Fruit fly (Drosophila melanogaster) whole organism, embryonic: Measurements from ENCODE around the gene CG3222.

Experiments used
- CG10543 ChIP-seq: fragments of 200-800 bp; sonication (Bioruptor generic); optimal IDR thresholded peaks from 3 replicates; lab custom pipeline; 2017; ENCODE audit warnings: missing biosample characterization, mild to moderate bottlenecking, missing genetic modification characterization, moderate library complexity
- CG10654 ChIP-seq: fragments of 200-800 bp; sonication (Bioruptor generic); optimal IDR thresholded peaks from 2 replicates; lab custom pipeline; 2016; ENCODE audit warnings: missing biosample characterization, missing genetic modification characterization
- CG12071 ChIP-seq: fragments of 200-800 bp; sonication (Bioruptor generic); optimal IDR thresholded peaks from 3 replicates; lab custom pipeline; 2018; ENCODE audit warnings: missing biosample characterization, mild to moderate bottlenecking, missing genetic modification characterization
- CG12744 ChIP-seq: fragments of 200-800 bp; sonication (Bioruptor generic); optimal IDR thresholded peaks from 2 replicates; lab custom pipeline; 2016; ENCODE audit warnings: missing biosample characterization, missing genetic modification characterization
- CG14667 ChIP-seq: fragments of 200-800 bp; sonication (Bioruptor generic); IDR thresholded peaks from 2 replicates; pipeline ENCODE4 v1.3.6; 2022; ENCODE audit warnings: missing biosample characterization, missing genetic modification characterization
- CG1647 ChIP-seq: fragments of 200-800 bp; sonication (Bioruptor generic); optimal IDR thresholded peaks from 3 replicates; lab custom pipeline; 2016; ENCODE audit warnings: missing biosample characterization, missing genetic modification characterization
- CG16813 ChIP-seq: fragments of 200-800 bp; sonication (Bioruptor generic); IDR thresholded peaks from 3 replicates; pipeline ENCODE4 v1.3.6; 2022; ENCODE audit warnings: missing biosample characterization, missing genetic modification characterization; ENCODE audit not compliant: partially characterized antibody
- CG16863 ChIP-seq: fragments of 200-800 bp; sonication (Bioruptor generic); optimal IDR thresholded peaks from 3 replicates; lab custom pipeline; 2016; ENCODE audit warnings: missing biosample characterization, missing genetic modification characterization
- CG17359 ChIP-seq: fragments of 200-800 bp; sonication (Bioruptor generic); optimal IDR thresholded peaks from 3 replicates; lab custom pipeline; 2018; ENCODE audit warnings: missing biosample characterization, mild to moderate bottlenecking, missing genetic modification characterization, moderate library complexity
- CG2129 ChIP-seq: fragments of 200-800 bp; sonication (Bioruptor generic); IDR thresholded peaks from 2 replicates; pipeline ENCODE4 v1.3.6; 2022; ENCODE audit warnings: missing biosample characterization, missing genetic modification characterization; ENCODE audit not compliant: partially characterized antibody
- CG31388 ChIP-seq: fragments of 200-800 bp; sonication (Bioruptor generic); optimal IDR thresholded peaks from 2 replicates; lab custom pipeline; 2016; ENCODE audit warnings: missing biosample characterization, missing genetic modification characterization
- CG4404 ChIP-seq: fragments of 200-800 bp; sonication (Bioruptor generic); IDR thresholded peaks from 2 replicates; pipeline ENCODE4 v1.3.6; 2022; ENCODE audit warnings: missing biosample characterization, missing genetic modification characterization
- CG6272 ChIP-seq: fragments of 200-800 bp; sonication (Bioruptor generic); IDR thresholded peaks from 2 replicates; pipeline ENCODE4 v1.3.6; 2022; ENCODE audit warnings: missing biosample characterization, missing genetic modification characterization
- CG6854 ChIP-seq: fragments of 200-800 bp; sonication (Bioruptor generic); optimal IDR thresholded peaks from 3 replicates; lab custom pipeline; 2017; ENCODE audit warnings: missing biosample characterization, mild to moderate bottlenecking, missing genetic modification characterization
- CG8089 ChIP-seq: fragments of 200-800 bp; sonication (Bioruptor generic); optimal IDR thresholded peaks from 3 replicates; lab custom pipeline; 2016; ENCODE audit warnings: missing biosample characterization, missing genetic modification characterization
- CG9437 ChIP-seq: fragments of 200-800 bp; sonication (Bioruptor generic); optimal IDR thresholded peaks from 2 replicates; lab custom pipeline; 2018; ENCODE audit warnings: missing biosample characterization, mild to moderate bottlenecking, missing genetic modification characterization
- CG9797 ChIP-seq: fragments of 200-800 bp; sonication (Bioruptor generic); optimal IDR thresholded peaks from 3 replicates; lab custom pipeline; 2018; ENCODE audit warnings: missing biosample characterization, mild to moderate bottlenecking, missing genetic modification characterization
- CHES-1-like ChIP-seq: fragments of 200-800 bp; sonication (Bioruptor generic); optimal IDR thresholded peaks from 2 replicates; lab custom pipeline; 2016; ENCODE audit warnings: missing biosample characterization, missing genetic modification characterization
- Fer1 ChIP-seq: fragments of 200-800 bp; sonication (Bioruptor generic); optimal IDR thresholded peaks from 2 replicates; lab custom pipeline; 2017; ENCODE audit warnings: missing biosample characterization, mild to moderate bottlenecking, missing genetic modification characterization
- HHEX ChIP-seq: fragments of 200-800 bp; sonication (Bioruptor generic); optimal IDR thresholded peaks from 3 replicates; lab custom pipeline; 2017; ENCODE audit warnings: missing biosample characterization, mild to moderate bottlenecking, missing genetic modification characterization, missing genetic modification reagents
- MBD-R2 ChIP-seq: fragments of 200-800 bp; sonication (Bioruptor generic); IDR thresholded peaks from 2 replicates; pipeline ENCODE4 v1.3.6; 2022; ENCODE audit warnings: missing biosample characterization, missing genetic modification characterization
- Mad ChIP-seq: fragments of 200-800 bp; sonication (Bioruptor generic); optimal IDR thresholded peaks from 2 replicates; lab custom pipeline; 2016; ENCODE audit warnings: missing biosample characterization, missing genetic modification characterization
- Opbp ChIP-seq: fragments of 200-800 bp; sonication (Bioruptor generic); IDR thresholded peaks from 3 replicates; pipeline ENCODE4 v1.3.6; 2022; ENCODE audit warnings: missing biosample characterization, missing genetic modification characterization; ENCODE audit not compliant: partially characterized antibody
- PHDP ChIP-seq: fragments of 200-800 bp; sonication (Bioruptor generic); optimal IDR thresholded peaks from 3 replicates; lab custom pipeline; 2018; ENCODE audit warnings: missing biosample characterization, mild to moderate bottlenecking, missing genetic modification characterization, moderate library complexity
- Ssrp ChIP-seq: fragments of 200-800 bp; sonication (Bioruptor generic); optimal IDR thresholded peaks from 2 replicates; lab custom pipeline; 2018; ENCODE audit warnings: missing biosample characterization, mild to moderate bottlenecking, missing genetic modification characterization, moderate library complexity
- Xbp1 ChIP-seq: fragments of 200-800 bp; sonication (Bioruptor generic); optimal IDR thresholded peaks from 3 replicates; lab custom pipeline; 2016; ENCODE audit warnings: missing biosample characterization, mild to moderate bottlenecking, missing genetic modification characterization
- ab ChIP-seq: fragments of 200-800 bp; sonication (Bioruptor generic); optimal IDR thresholded peaks from 2 replicates; lab custom pipeline; 2016; ENCODE audit warnings: missing biosample characterization, missing genetic modification characterization
- aop ChIP-seq: fragments of 200-800 bp; sonication (Bioruptor generic); IDR thresholded peaks from 2 replicates; pipeline ENCODE4 v1.3.6; 2022; ENCODE audit warnings: missing biosample characterization, missing genetic modification characterization
- bcd ChIP-seq: fragments of 200-800 bp; sonication (Bioruptor generic); optimal IDR thresholded peaks from 2 replicates; lab custom pipeline; 2017; ENCODE audit warnings: missing biosample characterization, mild to moderate bottlenecking, missing genetic modification characterization
- bigmax ChIP-seq: fragments of 200-800 bp; sonication (Bioruptor generic); optimal IDR thresholded peaks from 2 replicates; lab custom pipeline; 2018; ENCODE audit warnings: missing biosample characterization, mild to moderate bottlenecking, missing genetic modification characterization
- chinmo ChIP-seq: fragments of 200-800 bp; sonication (Bioruptor generic); IDR thresholded peaks from 4 replicates; pipeline ENCODE4 v1.3.6; 2022; ENCODE audit warnings: missing biosample characterization, missing genetic modification characterization; ENCODE audit not compliant: partially characterized antibody
- crol ChIP-seq: fragments of 200-800 bp; sonication (Bioruptor generic); IDR thresholded peaks from 2 replicates; pipeline ENCODE4 v1.3.6; 2022; ENCODE audit warnings: missing biosample characterization, missing genetic modification characterization
- dysf ChIP-seq: fragments of 200-800 bp; sonication (Bioruptor generic); IDR thresholded peaks from 3 replicates; pipeline ENCODE4 v1.3.6; 2022; ENCODE audit warnings: missing biosample characterization, missing genetic modification characterization
- emc ChIP-seq: fragments of 200-800 bp; sonication (Bioruptor generic); optimal IDR thresholded peaks from 2 replicates; lab custom pipeline; 2016; ENCODE audit warnings: missing biosample characterization, missing genetic modification characterization
- en ChIP-seq: fragments of 200-800 bp; sonication (Bioruptor generic); optimal IDR thresholded peaks from 2 replicates; lab custom pipeline; 2016; ENCODE audit warnings: missing biosample characterization, missing genetic modification characterization
- fru ChIP-seq: fragments of >200 bp; optimal IDR thresholded peaks from 2 replicates; lab custom pipeline; 2017
- h ChIP-seq: fragments of >200 bp; optimal IDR thresholded peaks from 2 replicates; lab custom pipeline; 2017
- nmo ChIP-seq: fragments of 200-800 bp; sonication (Bioruptor generic); optimal IDR thresholded peaks from 2 replicates; lab custom pipeline; 2018; ENCODE audit warnings: missing biosample characterization, mild to moderate bottlenecking, missing genetic modification characterization, moderate library complexity
- pfk ChIP-seq: fragments of 200-800 bp; sonication (Bioruptor generic); optimal IDR thresholded peaks from 2 replicates; lab custom pipeline; 2018; ENCODE audit warnings: missing biosample characterization, mild to moderate bottlenecking, missing genetic modification characterization, moderate library complexity
- ranshi ChIP-seq: fragments of 200-800 bp; sonication (Bioruptor generic); IDR thresholded peaks from 2 replicates; pipeline ENCODE4 v1.3.6; 2022; ENCODE audit warnings: missing biosample characterization, missing genetic modification characterization
- run ChIP-seq: fragments of 200-800 bp; sonication (Bioruptor generic); optimal IDR thresholded peaks from 3 replicates; lab custom pipeline; 2018; ENCODE audit warnings: missing biosample characterization, mild to moderate bottlenecking, missing genetic modification characterization
- schlank ChIP-seq: fragments of 200-800 bp; sonication (Bioruptor generic); optimal IDR thresholded peaks from 2 replicates; lab custom pipeline; 2018; ENCODE audit warnings: missing biosample characterization, mild to moderate bottlenecking, missing genetic modification characterization
- scrt ChIP-seq: fragments of 200-800 bp; sonication (Bioruptor generic); optimal IDR thresholded peaks from 2 replicates; lab custom pipeline; 2018; ENCODE audit warnings: missing biosample characterization, mild to moderate bottlenecking, missing genetic modification characterization, moderate library complexity
- sens ChIP-seq: fragments of 200-800 bp; sonication (Bioruptor generic); peaks from one replicate; lab custom pipeline; 2016; ENCODE audit warnings: missing biosample characterization, missing genetic modification characterization
- sima ChIP-seq: fragments of 200-800 bp; sonication (Bioruptor generic); optimal IDR thresholded peaks from 2 replicates; lab custom pipeline; 2016; ENCODE audit warnings: missing biosample characterization, missing genetic modification characterization
- sqz ChIP-seq: fragments of 200-800 bp; sonication (Bioruptor generic); optimal IDR thresholded peaks from 3 replicates; lab custom pipeline; 2018; ENCODE audit warnings: missing biosample characterization, mild to moderate bottlenecking, missing genetic modification characterization
- stwl ChIP-seq: fragments of 200-800 bp; sonication (Bioruptor generic); optimal IDR thresholded peaks from 3 replicates; lab custom pipeline; 2018; ENCODE audit warnings: missing biosample characterization, mild to moderate bottlenecking, missing genetic modification characterization, moderate library complexity
- tap ChIP-seq: fragments of 200-800 bp; optimal IDR thresholded peaks from 3 replicates; lab custom pipeline; 2019; ENCODE audit warnings: missing biosample characterization, mild to moderate bottlenecking, missing genetic modification characterization, moderate library complexity
- vfl ChIP-seq: fragments of 200-800 bp; sonication (Bioruptor generic); optimal IDR thresholded peaks from 2 replicates; lab custom pipeline; 2016; ENCODE audit warnings: missing biosample characterization, missing genetic modification characterization
- z ChIP-seq: fragments of 200-800 bp; sonication (Bioruptor generic); IDR thresholded peaks from 3 replicates; pipeline ENCODE4 v1.3.6; 2022; ENCODE audit warnings: missing biosample characterization, missing genetic modification characterization

Gene CG3222

DNA sequence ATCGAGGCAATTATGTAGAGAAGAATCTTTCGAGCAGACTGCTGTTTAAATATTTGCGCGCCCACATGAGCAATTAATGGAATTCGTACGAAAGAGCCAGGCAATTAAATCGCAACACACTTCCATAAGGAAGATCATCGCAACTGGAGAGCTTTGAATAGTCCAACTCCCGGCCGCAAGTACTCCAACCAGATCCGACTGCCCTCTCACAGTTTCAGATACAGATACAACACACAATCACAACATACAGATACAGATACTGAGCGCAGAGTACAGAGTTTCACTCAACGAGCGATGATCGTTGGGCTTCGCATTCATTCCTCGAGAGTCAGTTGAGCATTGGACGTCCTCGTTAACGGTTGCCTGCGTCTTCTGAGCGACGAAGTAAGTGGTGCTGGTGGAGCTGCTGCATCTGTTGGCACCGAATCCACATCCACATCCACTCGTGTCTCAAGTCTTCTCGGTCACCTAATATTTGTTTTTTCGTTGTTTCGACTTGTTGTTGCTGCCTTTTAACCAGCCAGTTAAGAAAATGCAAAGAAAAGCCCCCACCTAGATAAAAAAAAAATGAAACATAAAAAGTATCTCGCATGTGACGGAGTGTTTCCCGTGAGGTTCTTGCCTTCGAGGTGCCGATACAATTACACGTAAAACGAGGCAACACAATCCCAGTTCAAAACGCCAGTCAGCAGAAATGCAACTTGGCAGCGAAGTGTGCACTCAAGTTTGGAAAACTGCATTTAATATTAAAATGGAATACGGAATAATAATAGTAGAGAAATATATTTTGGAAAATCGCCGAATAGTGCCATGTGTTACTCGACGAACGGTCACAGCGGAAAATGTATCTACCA, 16.0 kb downstream of the CG3222 start, which contains the start of gene LanB2 (continued):
- TF ChIP-seq sima (GFP tag; lab: Kevin White, UChicago) (no peak), Ssrp (no peak), CG14667 (GFP tag; lab: Robert Waterston, UW) (no peak), Xbp1 (GFP tag; lab: Kevin White, UChicago) (no peak), vfl (GFP tag; lab: Kevin White, UChicago) (no peak), bigmax (no peak), CG31388 (GFP tag; lab: Kevin White, UChicago) (no peak), tap (tag; lab: Kevin White, UChicago) (no peak), h (lab: Kevin White, UChicago) (no peak), en (GFP tag; lab: Kevin White, UChicago) (no peak), scrt (GFP tag; lab: Kevin White, UChicago) (no peak), CG10543 (peak; percentile 50), emc (GFP tag; lab: Kevin White, UChicago) (no peak), pfk (GFP tag; lab: Kevin White, UChicago) (no peak), crol (no peak), CG12744 (GFP tag; lab: Kevin White, UChicago) (no peak), CG8089 (no peak), PHDP (tag; lab: Kevin White, UChicago) (peak; percentile 24), CG12071 (peak; percentile 54), CG6854 (GFP tag; lab: Kevin White, UChicago) (no peak), CG2129 (GFP tag; lab: Robert Waterston, UW) (no peak), dysf (GFP tag; lab: Robert Waterston, UW) (no peak), bcd (GFP tag; lab: Kevin White, UChicago) (no peak), ranshi (no peak), MBD-R2 (no peak), aop (GFP tag; lab: Robert Waterston, UW) (no peak), fru (lab: Kevin White, UChicago) (no peak), HHEX (GFP tag; lab: Kevin White, UChicago) (no peak), CHES-1-like (GFP tag; lab: Kevin White, UChicago) (no peak), schlank (tag; lab: Kevin White, UChicago) (peak; percentile 54), nmo (GFP tag; lab: Kevin White, UChicago) (no peak), CG9797 (GFP tag; lab: Kevin White, UChicago) (no peak), sqz (GFP tag; lab: Kevin White, UChicago) (peak; percentile 23), Mad (GFP tag; lab: Kevin White, UChicago) (no peak), chinmo (GFP tag; lab: Robert Waterston, UW) (peak; percentile 63; the same call in 1 of the 4 replicates), Opbp (GFP tag; lab: Robert Waterston, UW) (peak; percentile 61; the same call in 2 of the 3 replicates), z (GFP tag; lab: Robert Waterston, UW) (peak; percentile 99), CG9437 (GFP tag; lab: Kevin White, UChicago) (no peak), run (tag; lab: Kevin White, UChicago) (no peak), CG1647 (GFP tag; lab: Kevin White, UChicago) (no peak), sens (GFP tag; lab: Kevin White, UChicago) (no peak), stwl (tag; lab: Kevin White, UChicago) (no peak), CG6272 (GFP tag; lab: Robert Waterston, UW) (no peak), CG10654 (GFP tag; lab: Kevin White, UChicago) (no peak), CG16813 (GFP tag; lab: Robert Waterston, UW) (no peak), ab (GFP tag; lab: Kevin White, UChicago) (no peak), CG4404 (no peak), Fer1 (GFP tag; lab: Kevin White, UChicago) (peak; percentile 44), CG16863 (GFP tag; lab: Kevin White, UChicago) (no peak), CG17359 (tag; lab: Kevin White, UChicago) (no peak)
